Worm (Caenorhabditis elegans) whole organism, L1 larva: ENCODE results near the gene F09E5.12.
A peak's percentile ranks its signal among the peaks of the same experiment; 100 is the strongest.

Source experiments
- C04F5.9 ChIP-seq: sonication (generic microtip); optimal IDR thresholded peaks from 2 replicates; lab custom pipeline; 2016; ENCODE audit warnings: missing genetic modification characterization, missing compliant biosample characterization
- C16A3.4 ChIP-seq: fragments of 150-350 bp; optimal IDR thresholded peaks from 2 replicates; lab custom pipeline; 2014; ENCODE audit warnings: missing biosample characterization, missing genetic modification characterization
- alr-1 ChIP-seq: fragments of 200-800 bp; sonication (Bioruptor generic); optimal IDR thresholded peaks from 2 replicates; lab custom pipeline; 2018; ENCODE audit warnings: borderline replicate concordance, mild to moderate bottlenecking, missing genetic modification characterization, missing compliant biosample characterization
- ama-1 ChIP-seq: fragments of 150-350 bp; optimal IDR thresholded peaks from 2 replicates; lab custom pipeline; 2014
- blmp-1 ChIP-seq: fragments of 150-350 bp; optimal IDR thresholded peaks from 2 replicates; lab custom pipeline; 2014; ENCODE audit warnings: missing biosample characterization, missing genetic modification characterization
- ceh-63 ChIP-seq: fragments of 200-800 bp; sonication (Bioruptor generic); optimal IDR thresholded peaks from 2 replicates; lab custom pipeline; 2018; ENCODE audit warnings: mild to moderate bottlenecking, missing genetic modification characterization, missing compliant biosample characterization
- ceh-82 ChIP-seq, 3 experiments: fragments of 150-350 bp in 1 of 3; sonication (generic microtip) in 2 of 3; optimal IDR thresholded peaks; 2 replicates each; lab custom pipeline; 2014 to 2017; ENCODE audit warnings: missing biosample characterization in 3 of 3, missing genetic modification characterization in 3 of 3
- ceh-90 ChIP-seq: sonication (generic microtip); optimal IDR thresholded peaks from 2 replicates; lab custom pipeline; 2016; ENCODE audit warnings: missing genetic modification characterization, missing compliant biosample characterization
- ces-1 ChIP-seq: fragments of 150-350 bp; optimal IDR thresholded peaks from 2 replicates; lab custom pipeline; 2014; ENCODE audit warnings: missing biosample characterization, missing genetic modification reagents, missing genetic modification characterization
- dpl-1 ChIP-seq, 3 experiments: fragments of 150-350 bp in 2 of 3; sonication (generic microtip) in 1 of 3; optimal IDR thresholded peaks; 2 replicates each; lab custom pipeline; 2014 to 2017; ENCODE audit warnings: missing biosample characterization in 3 of 3, missing genetic modification characterization in 3 of 3, missing genetic modification reagents in 3 of 3
- dsc-1 ChIP-seq: sonication (generic microtip); optimal IDR thresholded peaks from 2 replicates; lab custom pipeline; 2016; ENCODE audit warnings: mild to moderate bottlenecking, missing genetic modification characterization, missing compliant biosample characterization
- efl-1 ChIP-seq, 4 experiments: fragments of 150-350 bp; optimal IDR thresholded peaks in 3 of 4; peaks in 1 of 4; 1 replicate in 1 of 4; 2 replicates in 3 of 4; lab custom pipeline; 2014; ENCODE audit warnings: missing biosample characterization in 2 of 4, missing genetic modification characterization in 2 of 4, missing genetic modification reagents in 2 of 4
- egl-13 ChIP-seq: sonication (generic microtip); optimal IDR thresholded peaks from 2 replicates; lab custom pipeline; 2016; ENCODE audit warnings: missing genotype, missing genetic modification reagents, missing genetic modification characterization, missing compliant biosample characterization
- elt-2 ChIP-seq: sonication (generic microtip); optimal IDR thresholded peaks from 2 replicates; lab custom pipeline; 2016; ENCODE audit warnings: missing genetic modification characterization, mild to moderate bottlenecking, inconsistent platforms, missing compliant biosample characterization, missing genetic modification reagents
- elt-3 ChIP-seq, 6 experiments: fragments of 150-350 bp in 1 of 6; sonication (generic microtip); optimal IDR thresholded peaks; 2 replicates each; lab custom pipeline; 2017 to 2018; ENCODE audit warnings: missing biosample characterization in 6 of 6, missing genetic modification characterization in 6 of 6, inconsistent platforms in 1 of 6
- fkh-10 ChIP-seq: sonication (generic microtip); optimal IDR thresholded peaks from 2 replicates; lab custom pipeline; 2017; ENCODE audit warnings: missing biosample characterization, missing genetic modification reagents, missing genetic modification characterization
- fkh-8 ChIP-seq: sonication (generic microtip); optimal IDR thresholded peaks from 2 replicates; lab custom pipeline; 2016; ENCODE audit warnings: mild to moderate bottlenecking, missing genetic modification characterization, missing compliant biosample characterization
- fos-1 ChIP-seq: fragments of 150-350 bp; optimal IDR thresholded peaks from 2 replicates; lab custom pipeline; 2014; ENCODE audit warnings: missing biosample characterization, missing genetic modification characterization
- hlh-17 ChIP-seq: fragments of 200-800 bp; sonication (Bioruptor generic); optimal IDR thresholded peaks from 2 replicates; lab custom pipeline; 2018; ENCODE audit warnings: missing genetic modification characterization, mild to moderate bottlenecking, missing compliant biosample characterization, moderate library complexity, borderline replicate concordance
- isw-1 ChIP-seq: fragments of 200-800 bp; sonication (Bioruptor generic); IDR thresholded peaks from 2 replicates; pipeline ENCODE4 v1.3.6; 2022; ENCODE audit warnings: missing genetic modification characterization, missing compliant biosample characterization
- lin-13 ChIP-seq: fragments of 150-350 bp; optimal IDR thresholded peaks from 2 replicates; lab custom pipeline; 2014; ENCODE audit warnings: missing biosample characterization, missing genetic modification reagents, missing genetic modification characterization
- lin-15B ChIP-seq: fragments of 150-350 bp; sonication (generic microtip); optimal IDR thresholded peaks from 3 replicates; lab custom pipeline; 2014; ENCODE audit warnings: missing biosample characterization, missing genetic modification characterization
- lin-35 ChIP-seq, 2 experiments: fragments of 150-350 bp; optimal IDR thresholded peaks; 2 replicates each; lab custom pipeline; 2014; ENCODE audit warnings: missing biosample characterization in 2 of 2, missing genetic modification characterization in 2 of 2, missing genetic modification reagents in 2 of 2
- mef-2 ChIP-seq: fragments of 150-350 bp; optimal IDR thresholded peaks from 2 replicates; lab custom pipeline; 2014; ENCODE audit warnings: missing biosample characterization, missing genetic modification characterization
- mep-1 ChIP-seq: fragments of 150-350 bp; optimal IDR thresholded peaks from 2 replicates; lab custom pipeline; 2014; ENCODE audit warnings: missing biosample characterization, missing genetic modification characterization
- nhr-12 ChIP-seq: sonication (generic microtip); optimal IDR thresholded peaks from 2 replicates; lab custom pipeline; 2017; ENCODE audit warnings: missing biosample characterization, missing genetic modification characterization
- nhr-20 ChIP-seq: sonication (generic microtip); optimal IDR thresholded peaks from 2 replicates; lab custom pipeline; 2016; ENCODE audit warnings: mild to moderate bottlenecking, missing genetic modification characterization, missing compliant biosample characterization
- nhr-237 ChIP-seq: fragments of 150-350 bp; optimal IDR thresholded peaks from 2 replicates; lab custom pipeline; 2014; ENCODE audit warnings: missing biosample characterization, missing genetic modification characterization
- nhr-28 ChIP-seq: fragments of 150-350 bp; optimal IDR thresholded peaks from 2 replicates; lab custom pipeline; 2014; ENCODE audit warnings: missing biosample characterization, missing genetic modification characterization
- nhr-47 ChIP-seq: sonication (generic microtip); optimal IDR thresholded peaks from 2 replicates; lab custom pipeline; 2016; ENCODE audit warnings: mild to moderate bottlenecking, missing genetic modification characterization, moderate library complexity, missing compliant biosample characterization
- nhr-76 ChIP-seq: sonication (generic microtip); optimal IDR thresholded peaks from 2 replicates; lab custom pipeline; 2017; ENCODE audit warnings: missing biosample characterization, missing genetic modification characterization
- nhr-84 ChIP-seq: sonication (generic microtip); optimal IDR thresholded peaks from 2 replicates; lab custom pipeline; 2017; ENCODE audit warnings: missing biosample characterization, missing genetic modification characterization
- nhr-85 ChIP-seq: sonication (generic microtip); peaks from one replicate; lab custom pipeline; 2016; ENCODE audit warnings: missing genetic modification characterization, inconsistent platforms, missing compliant biosample characterization
- pag-3 ChIP-seq: sonication (generic microtip); optimal IDR thresholded peaks from 2 replicates; lab custom pipeline; 2017; ENCODE audit warnings: missing genetic modification characterization, mild to moderate bottlenecking, missing compliant biosample characterization, antibody characterized with exemption, borderline replicate concordance; ENCODE audit not compliant: insufficient read depth
- unc-130 ChIP-seq: fragments of 150-350 bp; optimal IDR thresholded peaks from 2 replicates; lab custom pipeline; 2017; ENCODE audit warnings: missing biosample characterization, missing genetic modification characterization, inconsistent platforms
- unc-86 ChIP-seq: sonication (generic microtip); optimal IDR thresholded peaks from 2 replicates; lab custom pipeline; 2016; ENCODE audit warnings: missing genetic modification characterization, missing compliant biosample characterization
- xbp-1 ChIP-seq: sonication (generic microtip); optimal IDR thresholded peaks from 2 replicates; lab custom pipeline; 2016; ENCODE audit warnings: missing genetic modification characterization, missing compliant biosample characterization
- zip-4 ChIP-seq: fragments of 200-800 bp; sonication (Bioruptor generic); optimal IDR thresholded peaks from 2 replicates; lab custom pipeline; 2018; ENCODE audit warnings: mild to moderate bottlenecking, missing genetic modification characterization, moderate library complexity, missing compliant biosample characterization

Gene F09E5.12

ce11 chrII:5398779-5399178, 28.2 kb upstream of the F09E5.12 start, which contains the start of gene fbxl-3:
TSS of gene fbxl-3 (minus strand) at chrII:5398902.
- TF ChIP-seq ama-1 (lab: Kevin White, UChicago): no peak
- no peak for TF ChIP-seq fkh-10 (GFP tag; lab: Kevin White, UChicago)
- no peak for TF ChIP-seq efl-1 (optimal IDR thresholded peaks at IDR 0.05; lab: Kevin White, UChicago)
- peak in 1 of 2 experiments; percentile 87 for TF ChIP-seq efl-1 (GFP tag; optimal IDR thresholded peaks at IDR 0.05 in 1 of 2; lab: Kevin White, UChicago)
- TF ChIP-seq elt-3 (tag; optimal IDR thresholded peaks at IDR 0.05; lab: Kevin White, UChicago): peak in 1 of 6 experiments; percentile 39
- no peak for TF ChIP-seq ceh-90 (tag; lab: Kevin White, UChicago)
- TF ChIP-seq mep-1 (tag; lab: Kevin White, UChicago): no peak

ce11 chrII:5395594-5395993, 25.1 kb upstream of the F09E5.12 start, which contains the start of gene pink-1:
TSS of gene pink-1 (minus strand) at chrII:5395694.
- no peak for TF ChIP-seq ceh-90 (tag; lab: Kevin White, UChicago)
- TF ChIP-seq lin-13 (GFP tag; lab: Kevin White, UChicago): no peak
- TF ChIP-seq mef-2 (tag; lab: Kevin White, UChicago): no peak
- TF ChIP-seq unc-130 (tag; lab: Kevin White, UChicago): no peak
- TF ChIP-seq nhr-20 (tag; lab: Kevin White, UChicago): no peak
- TF ChIP-seq elt-3 (tag; optimal IDR thresholded peaks at IDR 0.05; lab: Kevin White, UChicago): no peak
- TF ChIP-seq nhr-47: no peak
- TF ChIP-seq nhr-76 (tag; lab: Kevin White, UChicago): no peak
- no peak for TF ChIP-seq egl-13 (tag; lab: Kevin White, UChicago)
- TF ChIP-seq nhr-12 (tag; lab: Kevin White, UChicago): no peak
- TF ChIP-seq C04F5.9 (tag; lab: Kevin White, UChicago): no peak
- TF ChIP-seq blmp-1 (tag; lab: Kevin White, UChicago): no peak
- TF ChIP-seq nhr-85 (tag; lab: Kevin White, UChicago): no peak
- TF ChIP-seq nhr-237: no peak
- no peak for TF ChIP-seq nhr-84
- no peak for TF ChIP-seq unc-86 (tag; lab: Kevin White, UChicago)

- TF ChIP-seq C16A3.4 (tag; lab: Kevin White, UChicago): no peak
- no peak for TF ChIP-seq lin-15B (tag; lab: Kevin White, UChicago)
- no peak for TF ChIP-seq mef-2 (tag; lab: Kevin White, UChicago)
- no peak for TF ChIP-seq ces-1 (GFP tag; lab: Kevin White, UChicago)
- no peak for TF ChIP-seq dsc-1
- no peak for TF ChIP-seq ceh-63 (GFP tag; lab: Kevin White, UChicago)
- no peak for TF ChIP-seq alr-1 (tag; lab: Kevin White, UChicago)
- no peak for TF ChIP-seq ceh-82 (tag; optimal IDR thresholded peaks at IDR 0.05; lab: Kevin White, UChicago)
- no peak for TF ChIP-seq dpl-1 (GFP tag; optimal IDR thresholded peaks at IDR 0.05; lab: Kevin White, UChicago)
- TF ChIP-seq pag-3 (tag; lab: Kevin White, UChicago): no peak
- no peak for TF ChIP-seq nhr-12 (tag; lab: Kevin White, UChicago)
- TF ChIP-seq hlh-17 (GFP tag; lab: Kevin White, UChicago): no peak
- TF ChIP-seq lin-13 (GFP tag; lab: Kevin White, UChicago): no peak
Observed at ce11 chrII:5393090-5393489, 22.5 kb upstream of the F09E5.12 start, which contains the start of gene brap-2. TSS of gene brap-2 (minus strand) at chrII:5393190.

ce11 chrII:5391447-5391846, 20.9 kb upstream of the F09E5.12 start:
- TF ChIP-seq elt-3 (tag; optimal IDR thresholded peaks at IDR 0.05; lab: Kevin White, UChicago) (no peak), lin-15B (tag; lab: Kevin White, UChicago) (no peak), dpl-1 (GFP tag; optimal IDR thresholded peaks at IDR 0.05; lab: Kevin White, UChicago) (peak in 2 of 3 experiments; percentile 13 to 48), efl-1 (optimal IDR thresholded peaks at IDR 0.05; lab: Kevin White, UChicago) (peak; percentile 28 to 45), efl-1 (GFP tag; optimal IDR thresholded peaks at IDR 0.05 in 1 of 2; lab: Kevin White, UChicago) (peak; percentile 46 to 89), lin-35 (GFP tag; optimal IDR thresholded peaks at IDR 0.05; lab: Kevin White, UChicago) (peak in 1 of 2 experiments; percentile 3), xbp-1 (tag; lab: Kevin White, UChicago) (no peak), unc-130 (tag; lab: Kevin White, UChicago) (no peak), nhr-28 (tag; lab: Kevin White, UChicago) (no peak), nhr-84 (no peak), C04F5.9 (tag; lab: Kevin White, UChicago) (no peak), isw-1 (GFP tag; lab: Robert Waterston, UW) (no peak), fos-1 (tag; lab: Kevin White, UChicago) (no peak), elt-2 (tag; lab: Kevin White, UChicago) (no peak), mep-1 (tag; lab: Kevin White, UChicago) (no peak), fkh-8 (tag; lab: Kevin White, UChicago) (no peak), zip-4 (GFP tag; lab: Kevin White, UChicago) (no peak)
